Worm (Caenorhabditis elegans): Measurements from ENCODE around the gene C09B9.85.
"Not testable (repeated sequence)": the region's sequence is repeated elsewhere in the genome, so short reads cannot be mapped to it uniquely, and the experiment has no call there.

DNA sequence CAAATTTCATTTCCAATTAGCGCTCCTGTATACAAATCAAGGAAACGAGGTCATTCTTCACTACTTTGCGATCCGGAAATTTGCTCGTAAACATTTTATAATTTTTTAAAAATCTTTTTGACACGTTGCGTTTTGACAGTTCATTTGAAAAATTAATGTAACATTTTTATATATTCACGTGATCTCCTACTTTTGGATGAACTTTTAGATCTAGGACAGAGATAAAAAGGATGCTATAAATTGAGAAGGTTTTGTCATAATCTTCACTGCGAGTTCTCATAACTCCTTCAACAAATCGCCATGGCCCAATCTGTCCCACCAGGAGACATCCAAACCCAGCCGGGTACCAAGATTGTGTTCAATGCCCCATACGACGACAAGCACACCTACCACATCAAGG lies 36.7 kb upstream of the C09B9.85 start, which contains the start of gene msp-57:
- not testable (repeated sequence) for TF ChIP-seq dmd-4 (tag; optimal IDR thresholded peaks at IDR 0.05); alr-1 (tag; optimal IDR thresholded peaks at IDR 0.05); zag-1 (tag; optimal IDR thresholded peaks at IDR 0.05); ceh-82 (tag; optimal IDR thresholded peaks at IDR 0.05); blmp-1 (tag; optimal IDR thresholded peaks at IDR 0.05; ENCODE audit: insufficient read depth)

Measured in whole organism, L2 larva.